Fruit fly (Drosophila melanogaster) whole organism, embryonic: Measurements from ENCODE around the gene Zpr1.

ENCODE experiments used
- Atf6 ChIP-seq: fragments of 200-800 bp; sonication (Bioruptor generic); IDR thresholded peaks from 2 replicates; pipeline ENCODE4 v1.3.6; 2022; ENCODE audit warnings: missing biosample characterization, missing genetic modification characterization
- Awh ChIP-seq: fragments of 200-800 bp; sonication (Bioruptor generic); IDR thresholded peaks from 2 replicates; pipeline ENCODE4, ENCODE4 v1.3.6; 2022; ENCODE audit warnings: missing biosample characterization, missing genetic modification characterization
- CG10267 ChIP-seq: fragments of 200-800 bp; sonication (Bioruptor generic); optimal IDR thresholded peaks from 2 replicates; lab custom pipeline; 2018; ENCODE audit warnings: missing biosample characterization, mild to moderate bottlenecking, missing genetic modification characterization, moderate library complexity
- CG10321 ChIP-seq: fragments of 200-800 bp; sonication (Bioruptor generic); IDR thresholded peaks from 2 replicates; pipeline ENCODE4 v1.3.6; 2022; ENCODE audit warnings: missing biosample characterization, missing genetic modification characterization
- CG11398 ChIP-seq: fragments of 200-800 bp; sonication (Bioruptor generic); optimal IDR thresholded peaks from 2 replicates; lab custom pipeline; 2016; ENCODE audit warnings: missing biosample characterization, missing genetic modification characterization
- CG12104 ChIP-seq: fragments of 200-800 bp; sonication (Bioruptor generic); optimal IDR thresholded peaks from 3 replicates; lab custom pipeline; 2016; ENCODE audit warnings: missing biosample characterization, missing genetic modification characterization
- CG12744 ChIP-seq: fragments of 200-800 bp; sonication (Bioruptor generic); optimal IDR thresholded peaks from 2 replicates; lab custom pipeline; 2016; ENCODE audit warnings: missing biosample characterization, missing genetic modification characterization
- CG14050 ChIP-seq: fragments of 200-800 bp; sonication (Bioruptor generic); IDR thresholded peaks from 3 replicates; pipeline ENCODE4 v1.3.6; 2022; ENCODE audit warnings: missing biosample characterization, missing genetic modification characterization
- CG17359 ChIP-seq: fragments of 200-800 bp; sonication (Bioruptor generic); optimal IDR thresholded peaks from 3 replicates; lab custom pipeline; 2018; ENCODE audit warnings: missing biosample characterization, mild to moderate bottlenecking, missing genetic modification characterization, moderate library complexity
- CG17385 ChIP-seq: fragments of 200-800 bp; sonication (Bioruptor generic); optimal IDR thresholded peaks from 3 replicates; lab custom pipeline; 2018; ENCODE audit warnings: missing biosample characterization, mild to moderate bottlenecking, missing genetic modification characterization
- CG2116 ChIP-seq: fragments of 200-800 bp; sonication (Bioruptor generic); optimal IDR thresholded peaks from 3 replicates; lab custom pipeline; 2018; ENCODE audit warnings: missing biosample characterization, mild to moderate bottlenecking, missing genetic modification characterization
- CG2712 ChIP-seq: fragments of 200-800 bp; optimal IDR thresholded peaks from 3 replicates; lab custom pipeline; 2019; ENCODE audit warnings: missing biosample characterization, mild to moderate bottlenecking, missing genetic modification characterization, moderate library complexity
- CG4707 ChIP-seq: fragments of 200-800 bp; sonication (Bioruptor generic); optimal IDR thresholded peaks from 2 replicates; lab custom pipeline; 2018; ENCODE audit warnings: missing biosample characterization, mild to moderate bottlenecking, missing genetic modification characterization, moderate library complexity
- CG8944 ChIP-seq: fragments of 200-800 bp; sonication (Bioruptor generic); optimal IDR thresholded peaks from 3 replicates; lab custom pipeline; 2016; ENCODE audit warnings: missing biosample characterization, missing genetic modification characterization
- CG9215 ChIP-seq: fragments of 200-800 bp; sonication (Bioruptor generic); IDR thresholded peaks from 2 replicates; pipeline ENCODE4 v1.3.6; 2022; ENCODE audit warnings: missing biosample characterization, missing genetic modification characterization
- D ChIP-seq, 2 experiments: fragments of 200-800 bp in 1 of 2; fragments of >200 bp in 1 of 2; sonication (Bioruptor generic) in 1 of 2; optimal IDR thresholded peaks; 2 replicates in 1 of 2; 3 replicates in 1 of 2; lab custom pipeline; 2017; ENCODE audit warnings: mild to moderate bottlenecking in 1 of 2, missing biosample characterization in 1 of 2, missing genetic modification characterization in 1 of 2, missing genetic modification reagents in 1 of 2
- Deaf1 ChIP-seq: fragments of 200-800 bp; optimal IDR thresholded peaks from 3 replicates; lab custom pipeline; 2019; ENCODE audit warnings: missing biosample characterization, mild to moderate bottlenecking, missing genetic modification characterization, moderate library complexity
- Elba2 ChIP-seq: fragments of 200-800 bp; sonication (Bioruptor generic); optimal IDR thresholded peaks from 3 replicates; lab custom pipeline; 2016; ENCODE audit warnings: missing biosample characterization, missing genetic modification characterization
- Fer1 ChIP-seq: fragments of 200-800 bp; sonication (Bioruptor generic); optimal IDR thresholded peaks from 2 replicates; lab custom pipeline; 2017; ENCODE audit warnings: missing biosample characterization, mild to moderate bottlenecking, missing genetic modification characterization
- Gug ChIP-seq: fragments of 200-800 bp; sonication (Bioruptor generic); IDR thresholded peaks from 4 replicates; pipeline ENCODE4 v1.3.6; 2022; ENCODE audit warnings: missing biosample characterization, missing genetic modification characterization
- Lhr ChIP-seq: fragments of 200-800 bp; sonication (Bioruptor generic); optimal IDR thresholded peaks from 3 replicates; lab custom pipeline; 2017; ENCODE audit warnings: mild to moderate bottlenecking, missing biosample characterization, missing genetic modification reagents, missing genetic modification characterization
- Lpt ChIP-seq: fragments of >200 bp; optimal IDR thresholded peaks from 2 replicates; lab custom pipeline; 2018; ENCODE audit warnings: missing biosample characterization, missing genetic modification characterization
- Neu2 ChIP-seq: fragments of 200-800 bp; sonication (Bioruptor generic); optimal IDR thresholded peaks from 3 replicates; lab custom pipeline; 2016; ENCODE audit warnings: missing biosample characterization, missing genetic modification characterization, borderline replicate concordance
- Rfx ChIP-seq: fragments of 200-800 bp; sonication (Bioruptor generic); IDR thresholded peaks from 2 replicates; pipeline ENCODE4 v1.3.6; 2022; ENCODE audit warnings: missing biosample characterization, missing genetic modification characterization
- Sry-β ChIP-seq: fragments of 200-800 bp; sonication (Bioruptor generic); optimal IDR thresholded peaks from 2 replicates; lab custom pipeline; 2018; ENCODE audit warnings: missing biosample characterization, mild to moderate bottlenecking, missing genetic modification characterization, moderate library complexity
- Sry-δ ChIP-seq: fragments of 200-800 bp; sonication (Bioruptor generic); optimal IDR thresholded peaks from 2 replicates; lab custom pipeline; 2016; ENCODE audit warnings: missing biosample characterization, missing genetic modification characterization
- Stat92E ChIP-seq, 3 experiments: fragments of >200 bp in 2 of 3; fragments of 200-800 bp in 1 of 3; sonication (Bioruptor generic) in 1 of 3; optimal IDR thresholded peaks; 2 replicates each; lab custom pipeline; 2017 to 2019; ENCODE audit warnings: missing biosample characterization in 3 of 3, missing genetic modification characterization in 3 of 3, mild to moderate bottlenecking in 1 of 3, moderate library complexity in 1 of 3
- Usf ChIP-seq: fragments of 200-800 bp; sonication (Bioruptor generic); optimal IDR thresholded peaks from 2 replicates; lab custom pipeline; 2017; ENCODE audit warnings: missing genotype, missing biosample characterization, missing genetic modification characterization
- Xrp1 ChIP-seq: fragments of 200-800 bp; sonication (Bioruptor generic); IDR thresholded peaks from 2 replicates; pipeline ENCODE4 v1.3.6; 2022; ENCODE audit warnings: missing biosample characterization, missing genetic modification characterization
- ab ChIP-seq: fragments of 200-800 bp; sonication (Bioruptor generic); optimal IDR thresholded peaks from 2 replicates; lab custom pipeline; 2016; ENCODE audit warnings: missing biosample characterization, missing genetic modification characterization
- amos ChIP-seq: fragments of 200-800 bp; sonication (Bioruptor generic); IDR thresholded peaks from 2 replicates; pipeline ENCODE4 v1.3.6; 2022; ENCODE audit warnings: missing biosample characterization, missing genetic modification characterization; ENCODE audit not compliant: partially characterized antibody
- ato ChIP-seq: fragments of 200-800 bp; sonication (Bioruptor generic); IDR thresholded peaks from 2 replicates; pipeline ENCODE4 v1.3.6; 2022; ENCODE audit warnings: missing biosample characterization, missing genetic modification characterization; ENCODE audit not compliant: partially characterized antibody
- bsh ChIP-seq, 2 experiments: fragments of 200-800 bp; sonication (Bioruptor generic); optimal IDR thresholded peaks; 2 replicates each; lab custom pipeline; 2017 to 2018; ENCODE audit warnings: mild to moderate bottlenecking in 2 of 2, missing biosample characterization in 2 of 2, missing genetic modification characterization in 2 of 2, moderate library complexity in 1 of 2
- corto ChIP-seq: fragments of 200-800 bp; sonication (Bioruptor generic); optimal IDR thresholded peaks from 2 replicates; lab custom pipeline; 2016; ENCODE audit warnings: missing biosample characterization, mild to moderate bottlenecking, missing genetic modification characterization, moderate library complexity
- crc ChIP-seq: fragments of 200-800 bp; sonication (Bioruptor generic); optimal IDR thresholded peaks from 2 replicates; lab custom pipeline; 2016; ENCODE audit warnings: missing biosample characterization, missing genetic modification characterization
- dimm ChIP-seq: fragments of 200-800 bp; sonication (Bioruptor generic); IDR thresholded peaks from 2 replicates; pipeline ENCODE4 v1.3.6; 2022; ENCODE audit warnings: missing biosample characterization, missing genetic modification characterization
- ems ChIP-seq: fragments of 200-800 bp; sonication (Bioruptor generic); optimal IDR thresholded peaks from 3 replicates; lab custom pipeline; 2016; ENCODE audit warnings: missing biosample characterization, missing genetic modification characterization
- gcm ChIP-seq: fragments of 200-800 bp; sonication (Bioruptor generic); optimal IDR thresholded peaks from 2 replicates; lab custom pipeline; 2019; ENCODE audit warnings: missing biosample characterization, mild to moderate bottlenecking, missing genetic modification characterization, moderate library complexity
- grau ChIP-seq: fragments of 200-800 bp; optimal IDR thresholded peaks from 3 replicates; lab custom pipeline; 2019; ENCODE audit warnings: missing biosample characterization, mild to moderate bottlenecking, missing genetic modification characterization, moderate library complexity
- hbn ChIP-seq: fragments of 200-800 bp; sonication (Bioruptor generic); IDR thresholded peaks from 2 replicates; pipeline ENCODE4 v1.3.6; 2022; ENCODE audit warnings: missing biosample characterization, missing genetic modification characterization; ENCODE audit not compliant: partially characterized antibody
- jing ChIP-seq: fragments of 200-800 bp; sonication (Bioruptor generic); optimal IDR thresholded peaks from 2 replicates; lab custom pipeline; 2018; ENCODE audit warnings: missing biosample characterization, mild to moderate bottlenecking, missing genetic modification characterization
- ken ChIP-seq: fragments of 200-800 bp; sonication (Bioruptor generic); IDR thresholded peaks from 3 replicates; pipeline ENCODE4 v1.3.6; 2022; ENCODE audit warnings: missing biosample characterization, missing genetic modification characterization
- lola ChIP-seq, 3 experiments: fragments of >200 bp in 2 of 3; fragments of 200-800 bp in 1 of 3; sonication (Bioruptor generic) in 1 of 3; optimal IDR thresholded peaks; 2 replicates each; lab custom pipeline; 2017 to 2019; ENCODE audit warnings: missing biosample characterization in 3 of 3, missing genetic modification characterization in 3 of 3, mild to moderate bottlenecking in 1 of 3, moderate library complexity in 1 of 3
- oc ChIP-seq: fragments of 200-800 bp; sonication (Bioruptor generic); optimal IDR thresholded peaks from 2 replicates; lab custom pipeline; 2018; ENCODE audit warnings: missing biosample characterization, mild to moderate bottlenecking, missing genetic modification characterization, moderate library complexity
- p53 ChIP-seq: fragments of 200-800 bp; sonication (Bioruptor generic); optimal IDR thresholded peaks from 2 replicates; lab custom pipeline; 2016; ENCODE audit warnings: missing biosample characterization, missing genetic modification characterization
- prd ChIP-seq, 3 experiments: fragments of >200 bp in 2 of 3; fragments of 200-800 bp in 1 of 3; sonication (Bioruptor generic) in 1 of 3; optimal IDR thresholded peaks in 2 of 3; IDR thresholded peaks in 1 of 3; 2 replicates in 2 of 3; 3 replicates in 1 of 3; pipeline versions ENCODE4 v1.3.6 to Lab custom; 2017 to 2022; ENCODE audit warnings: missing biosample characterization in 1 of 3, missing genetic modification characterization in 1 of 3
- slp2 ChIP-seq: fragments of 200-800 bp; sonication (Bioruptor generic); optimal IDR thresholded peaks from 2 replicates; lab custom pipeline; 2016; ENCODE audit warnings: missing biosample characterization, missing genetic modification characterization
- yki ChIP-seq: fragments of >200 bp; optimal IDR thresholded peaks from 3 replicates; lab custom pipeline; 2018
- z ChIP-seq: fragments of 200-800 bp; sonication (Bioruptor generic); IDR thresholded peaks from 3 replicates; pipeline ENCODE4 v1.3.6; 2022; ENCODE audit warnings: missing biosample characterization, missing genetic modification characterization
- zfh1 ChIP-seq: fragments of 200-800 bp; sonication (Bioruptor generic); IDR thresholded peaks from 3 replicates; pipeline ENCODE4 v1.3.6; 2022; ENCODE audit warnings: missing biosample characterization, missing genetic modification characterization

Gene Zpr1

DNA sequence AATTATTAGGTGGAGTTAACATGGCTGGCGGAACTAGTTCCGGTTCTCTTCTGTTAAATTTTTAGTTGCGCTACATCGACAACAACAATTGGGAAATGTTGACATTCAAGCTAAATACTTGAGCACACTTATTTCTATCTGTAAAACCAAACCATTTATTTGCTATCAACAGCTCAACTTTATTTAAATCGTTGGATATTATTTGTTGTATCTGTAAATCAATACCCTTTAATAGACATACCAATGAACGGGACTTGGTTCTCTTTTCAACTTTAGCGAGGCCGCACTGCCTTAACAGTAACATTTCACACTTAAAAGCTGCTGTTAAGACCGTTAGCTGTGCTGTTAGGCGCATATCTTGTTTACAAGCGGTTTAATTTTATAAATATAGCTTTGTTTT, 31.7 kb upstream of the Zpr1 start, which contains the start of gene CG12106 (continued):
- TF ChIP-seq corto (GFP tag; lab: Kevin White, UChicago) (no peak), Xrp1 (peak; percentile 41; the same call in 1 of the 2 replicates), Rfx (GFP tag; lab: Robert Waterston, UW) (peak; percentile 69), Gug (GFP tag; lab: Robert Waterston, UW) (peak; percentile 35; the same call in 1 of the 4 replicates), CG17359 (tag; lab: Kevin White, UChicago) (peak; percentile 27), CG8944 (GFP tag; lab: Kevin White, UChicago) (no peak), slp2 (GFP tag; lab: Kevin White, UChicago) (no peak), yki (no peak), Elba2 (GFP tag; lab: Kevin White, UChicago) (no peak), gcm (GFP tag; lab: Kevin White, UChicago) (no peak), oc (tag; lab: Kevin White, UChicago) (no peak), CG9215 (GFP tag; lab: Robert Waterston, UW) (no peak; the same call in 1 of the 2 replicates), D (optimal IDR thresholded peaks at IDR 0.05; lab: Kevin White, UChicago) (no peak), D (GFP tag; optimal IDR thresholded peaks at IDR 0.05; lab: Kevin White, UChicago) (no peak), Neu2 (GFP tag; lab: Kevin White, UChicago) (no peak), Lpt (GFP tag; lab: Kevin White, UChicago) (no peak), lola (GFP tag; optimal IDR thresholded peaks at IDR 0.05; lab: Kevin White, UChicago) (peak in 1 of 3 experiments; percentile 27), Sry-δ (GFP tag; lab: Kevin White, UChicago) (no peak), ems (GFP tag; lab: Kevin White, UChicago) (peak; percentile 8), CG12104 (no peak), CG10267 (tag; lab: Kevin White, UChicago) (peak; percentile 14), CG11398 (GFP tag; lab: Kevin White, UChicago) (no peak), ken (no peak), p53 (GFP tag; lab: Kevin White, UChicago) (no peak), bsh (GFP tag; optimal IDR thresholded peaks at IDR 0.05; lab: Kevin White, UChicago) (peak in 1 of 2 experiments; percentile 46), crc (GFP tag; lab: Kevin White, UChicago) (peak; percentile 14), grau (peak; percentile 98), CG2116 (GFP tag; lab: Kevin White, UChicago) (peak; percentile 3), Stat92E (GFP tag; optimal IDR thresholded peaks at IDR 0.05; lab: Kevin White, UChicago) (no peak), prd (optimal IDR thresholded peaks at IDR 0.05; lab: Kevin White, UChicago) (no peak), prd (GFP tag; IDR thresholded peaks at IDR 0.05; lab: Robert Waterston, UW) (peak; percentile 67), Usf (GFP tag; lab: Kevin White, UChicago) (no peak), Lhr (no peak), Sry-β (GFP tag; lab: Kevin White, UChicago) (no peak), CG14050 (GFP tag; lab: Robert Waterston, UW) (peak; percentile 32; the same call in 1 of the 3 replicates), CG10321 (GFP tag; lab: Robert Waterston, UW) (no peak), CG4707 (GFP tag; lab: Kevin White, UChicago) (no peak), ato (GFP tag; lab: Robert Waterston, UW) (no peak), jing (peak; percentile 14), Deaf1 (no peak), CG17385 (peak; percentile 50), Awh (GFP tag; lab: Robert Waterston, UW) (no peak), zfh1 (no peak), Fer1 (GFP tag; lab: Kevin White, UChicago) (peak; percentile 55), hbn (no peak), Atf6 (GFP tag; lab: Robert Waterston, UW) (0 out of 2 replicates have a peak, but pooled peaks have one; percentile 29), CG12744 (GFP tag; lab: Kevin White, UChicago) (peak; percentile 19), z (GFP tag; lab: Robert Waterston, UW) (no peak), dimm (GFP tag; lab: Robert Waterston, UW) (no peak), ab (GFP tag; lab: Kevin White, UChicago) (no peak), amos (GFP tag; lab: Robert Waterston, UW) (no peak), CG2712 (tag; lab: Kevin White, UChicago) (peak; percentile 42)
